Worm (Caenorhabditis elegans): ENCODE results near the gene dlc-2.
A peak's percentile ranks its signal among the peaks of the same experiment; 100 is the strongest.

The dlc-2 gene

ce11 chrIV:12092113-12092512 lies 19.3 kb downstream of the dlc-2 start, which contains the start of gene mig-32:
mig-32 (minus strand) TSS chrIV:12092213.
- TF ChIP-seq hnd-1 (tag; optimal IDR thresholded peaks at IDR 0.05) (no peak), tra-4 (tag; optimal IDR thresholded peaks at IDR 0.05) (no peak), tbx-37 (GFP tag; conservative IDR thresholded peaks at IDR 0.05) (no peak), pes-1 (GFP tag; IDR thresholded peaks at IDR 0.05) (no peak), tbx-11 (GFP tag; IDR thresholded peaks at IDR 0.05) (no peak), ceh-13 (GFP tag; optimal IDR thresholded peaks at IDR 0.05) (no peak), B0310.2 (tag; optimal IDR thresholded peaks at IDR 0.05) (no peak), flt-1 (GFP tag; IDR thresholded peaks at IDR 0.05) (no peak), hmbx-1 (tag; optimal IDR thresholded peaks at IDR 0.05) (no peak)

DNA sequence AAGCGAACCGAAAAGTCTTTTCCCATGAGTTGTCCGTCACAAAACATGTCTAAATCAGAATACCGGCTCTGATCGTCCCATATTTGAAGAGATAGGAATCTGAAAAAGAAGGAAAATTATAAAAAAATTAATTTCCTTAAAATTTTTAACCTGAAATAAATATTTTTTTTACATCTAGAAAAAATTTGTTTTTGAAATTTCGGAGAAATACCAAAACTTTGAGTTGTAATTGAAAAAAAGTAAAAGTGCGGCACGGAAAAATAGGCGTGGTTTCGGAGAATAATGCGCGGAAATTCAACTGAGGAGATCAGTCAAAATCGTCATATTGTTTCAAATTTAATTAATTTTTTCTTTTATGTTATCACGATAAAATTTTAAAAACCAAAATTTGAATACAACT lies 21.8 kb downstream of the dlc-2 start, which contains the start of gene F11A10.6:
TSS of gene F11A10.6 (minus strand) at position 101 of the 400 bp plus-strand sequence.
- no peak for TF ChIP-seq B0310.2 (tag; optimal IDR thresholded peaks at IDR 0.05)
- TF ChIP-seq ets-7 (tag; optimal IDR thresholded peaks at IDR 0.05) = no peak
- TF ChIP-seq ceh-13 (GFP tag; optimal IDR thresholded peaks at IDR 0.05) = no peak
- TF ChIP-seq tbx-37 (GFP tag; conservative IDR thresholded peaks at IDR 0.05) = no peak
- TF ChIP-seq pes-1 (GFP tag; IDR thresholded peaks at IDR 0.05) = no peak
- no peak for TF ChIP-seq hnd-1 (tag; optimal IDR thresholded peaks at IDR 0.05)
- no peak for TF ChIP-seq ama-1 (optimal IDR thresholded peaks at IDR 0.05)

- TF ChIP-seq F13C5.2 (tag; optimal IDR thresholded peaks at IDR 0.05) = no peak
- no peak for TF ChIP-seq scrt-1 (GFP tag; IDR thresholded peaks at IDR 0.05)
- TF ChIP-seq hnd-1 (tag; optimal IDR thresholded peaks at IDR 0.05) = no peak
- TF ChIP-seq ama-1 (optimal IDR thresholded peaks at IDR 0.05) = peak; percentile 39
- TF ChIP-seq tbx-37 (GFP tag; conservative IDR thresholded peaks at IDR 0.05) = no peak
- no peak for TF ChIP-seq tbx-11 (GFP tag; IDR thresholded peaks at IDR 0.05)
- TF ChIP-seq ceh-13 (GFP tag; optimal IDR thresholded peaks at IDR 0.05) = no peak
- TF ChIP-seq sea-1 (GFP tag; conservative IDR thresholded peaks at IDR 0.05) = no peak
- TF ChIP-seq ets-7 (tag; optimal IDR thresholded peaks at IDR 0.05) = no peak
These were observed 22.5 kb downstream of the dlc-2 start for ce11 chrIV:12088898-12089297.

ce11 chrIV:12086498-12086897 lies 24.9 kb downstream of the dlc-2 start:
- TF ChIP-seq hmbx-1 (tag; optimal IDR thresholded peaks at IDR 0.05) (peak; percentile 29), tbx-37 (GFP tag; conservative IDR thresholded peaks at IDR 0.05) (0 out of 2 replicates have a peak, but pooled peaks have one; percentile 25), sea-1 (GFP tag; conservative IDR thresholded peaks at IDR 0.05) (peak; percentile 76), hmg-4 (GFP tag; optimal IDR thresholded peaks at IDR 0.05) (peak; percentile 74), ceh-13 (GFP tag; optimal IDR thresholded peaks at IDR 0.05) (peak; percentile 55), ceh-36 (tag; optimal IDR thresholded peaks at IDR 0.05) (peak; percentile 68), pes-1 (GFP tag; IDR thresholded peaks at IDR 0.05) (peak; percentile 86), ama-1 (optimal IDR thresholded peaks at IDR 0.05) (no peak), tra-4 (tag; optimal IDR thresholded peaks at IDR 0.05) (peak; percentile 67), F13C5.2 (tag; optimal IDR thresholded peaks at IDR 0.05) (peak; percentile 68), scrt-1 (GFP tag; IDR thresholded peaks at IDR 0.05) (peak; percentile 84), flt-1 (GFP tag; IDR thresholded peaks at IDR 0.05) (peak; percentile 66; the same call in 1 of the 2 replicates), B0310.2 (tag; optimal IDR thresholded peaks at IDR 0.05) (peak; percentile 61), aly-1 (tag; optimal IDR thresholded peaks at IDR 0.05) (peak; percentile 85), ets-7 (tag; optimal IDR thresholded peaks at IDR 0.05) (peak; percentile 6), tbx-11 (GFP tag; IDR thresholded peaks at IDR 0.05) (peak; percentile 66), hnd-1 (tag; optimal IDR thresholded peaks at IDR 0.05) (peak; percentile 12)

- TF ChIP-seq pes-1 (GFP tag; IDR thresholded peaks at IDR 0.05) (no peak), flt-1 (GFP tag; IDR thresholded peaks at IDR 0.05) (no peak), hnd-1 (tag; optimal IDR thresholded peaks at IDR 0.05) (no peak), ets-7 (tag; optimal IDR thresholded peaks at IDR 0.05) (no peak), tbx-37 (GFP tag; conservative IDR thresholded peaks at IDR 0.05) (no peak), aly-1 (tag; optimal IDR thresholded peaks at IDR 0.05) (no peak), tbx-11 (GFP tag; IDR thresholded peaks at IDR 0.05) (no peak), F13C5.2 (tag; optimal IDR thresholded peaks at IDR 0.05) (no peak), ama-1 (optimal IDR thresholded peaks at IDR 0.05) (no peak)
These were observed 26.3 kb downstream of the dlc-2 start, which contains the start of gene rbm-34 for ce11 chrIV:12085120-12085519. rbm-34 (plus strand) TSS chrIV:12085420.

ce11 chrIV:12084587-12084986 lies 26.8 kb downstream of the dlc-2 start:
- TF ChIP-seq ama-1 (optimal IDR thresholded peaks at IDR 0.05) = peak; percentile 5
- TF ChIP-seq tbx-11 (GFP tag; IDR thresholded peaks at IDR 0.05) = no peak

ce11 chrIV:12084178-12084577 lies 27.2 kb downstream of the dlc-2 start, which contains the start of gene repo-1:
repo-1 (plus strand) TSS chrIV:12084478.
- TF ChIP-seq hmg-4 (GFP tag; optimal IDR thresholded peaks at IDR 0.05) (no peak), scrt-1 (GFP tag; IDR thresholded peaks at IDR 0.05) (0 out of 2 replicates have a peak, but pooled peaks have one; percentile 23)

ce11 chrIV:12080807-12081206 lies 30.6 kb downstream of the dlc-2 start:
- TF ChIP-seq B0310.2 (tag; optimal IDR thresholded peaks at IDR 0.05) (no peak), tbx-37 (GFP tag; conservative IDR thresholded peaks at IDR 0.05) (no peak), scrt-1 (GFP tag; IDR thresholded peaks at IDR 0.05) (no peak), ceh-36 (tag; optimal IDR thresholded peaks at IDR 0.05) (no peak), ets-7 (tag; optimal IDR thresholded peaks at IDR 0.05) (no peak), hmbx-1 (tag; optimal IDR thresholded peaks at IDR 0.05) (no peak), aly-1 (tag; optimal IDR thresholded peaks at IDR 0.05) (no peak), F13C5.2 (tag; optimal IDR thresholded peaks at IDR 0.05) (no peak), hmg-4 (GFP tag; optimal IDR thresholded peaks at IDR 0.05) (no peak), pes-1 (GFP tag; IDR thresholded peaks at IDR 0.05) (no peak), tbx-11 (GFP tag; IDR thresholded peaks at IDR 0.05) (no peak)

Measured in whole organism, early embryonic.